Worm (Caenorhabditis elegans): ENCODE measurements around the gene C27A7.5.

ce11 chrV:12114693-12115092 lies 47.4 kb downstream of the C27A7.5 start, which contains the start of gene spin-1:
- TF ChIP-seq skn-1 (tag; optimal IDR thresholded peaks at IDR 0.05) = no peak
- TF ChIP-seq elt-1 (tag; optimal IDR thresholded peaks at IDR 0.05) = no peak
- no peak for TF ChIP-seq fos-1 (tag; optimal IDR thresholded peaks at IDR 0.05)
- no peak for TF ChIP-seq unc-62 (GFP tag; optimal IDR thresholded peaks at IDR 0.05)
- no peak for TF ChIP-seq hmg-11 (tag; optimal IDR thresholded peaks at IDR 0.05)
- no peak for TF ChIP-seq nhr-237 (tag; optimal IDR thresholded peaks at IDR 0.05)
- TF ChIP-seq nhr-77 (tag; optimal IDR thresholded peaks at IDR 0.05) = no peak
- TF ChIP-seq lin-39 (tag; optimal IDR thresholded peaks at IDR 0.05) = no peak

All from whole organism, L3 larva.